Fruit fly (Drosophila melanogaster): ENCODE data around the gene CtsB.
A peak's percentile ranks its signal among the peaks of the same experiment; 100 is the strongest.

The CtsB gene

DNA sequence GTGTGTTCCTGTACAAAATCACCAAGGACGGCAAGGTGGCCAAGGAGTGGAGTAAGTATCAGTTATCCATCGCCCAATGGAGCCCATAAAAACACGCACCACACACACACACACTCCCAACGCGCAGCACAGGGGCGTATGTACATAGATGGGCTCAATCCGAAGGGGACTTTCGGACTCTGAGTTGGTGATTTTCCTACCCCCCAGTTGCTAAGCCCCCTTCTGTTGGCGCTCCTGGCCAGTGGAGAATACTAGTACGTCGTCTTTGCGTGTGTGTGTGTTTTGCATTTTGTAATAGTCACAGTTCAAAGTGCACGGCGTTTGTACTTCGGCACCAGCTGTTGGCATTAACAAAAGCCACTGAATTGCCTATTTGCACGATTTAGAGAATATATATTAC is 41.9 kb downstream of the CtsB start (continued):
- TF ChIP-seq CG11504 (tag; optimal IDR thresholded peaks at IDR 0.05) (peak; percentile 80), twi (tag; optimal IDR thresholded peaks at IDR 0.05) (peak; percentile 26), CG17912 (GFP tag; optimal IDR thresholded peaks at IDR 0.05) (peak; percentile 59), CG14441 (GFP tag; IDR thresholded peaks at IDR 0.05) (peak; percentile 80), CG8924 (tag; optimal IDR thresholded peaks at IDR 0.05) (peak; percentile 61), CG2120 (GFP tag; optimal IDR thresholded peaks at IDR 0.05) (peak; percentile 89), zen2 (GFP tag; IDR thresholded peaks at IDR 0.05; ENCODE audit: partially characterized antibody) (no peak), Ets65A (GFP tag) (peak; percentile 97), Doc3 (GFP tag; IDR thresholded peaks at IDR 0.05; ENCODE audit: partially characterized antibody) (no peak), Ada2b (GFP tag; IDR thresholded peaks at IDR 0.05) (peak; percentile 85), pan (optimal IDR thresholded peaks at IDR 0.05) (no peak), pan (GFP tag; optimal IDR thresholded peaks at IDR 0.05 in 1 of 2, IDR thresholded peaks at IDR 0.05 in 1 of 2) (peak in 1 of 2 experiments; percentile 81), CG14965 (GFP tag; optimal IDR thresholded peaks at IDR 0.05; ENCODE audit: borderline replicate concordance) (no peak), CG2875 (GFP tag; optimal IDR thresholded peaks at IDR 0.05) (peak; percentile 47), klu (GFP tag; IDR thresholded peaks at IDR 0.05) (peak; percentile 44; the same call in 1 of the 2 replicates), danr (GFP tag; IDR thresholded peaks at IDR 0.05) (peak; percentile 47; the same call in 1 of the 2 replicates), Sry-β (GFP tag; optimal IDR thresholded peaks at IDR 0.05) (no peak), NfI (GFP tag; optimal IDR thresholded peaks at IDR 0.05) (peak; percentile 84), gce (GFP tag; IDR thresholded peaks at IDR 0.05) (peak; percentile 72; the same call in 1 of the 3 replicates), Nf-YA (GFP tag; IDR thresholded peaks at IDR 0.05) (peak; percentile 33; the same call in 1 of the 2 replicates), CG4854 (GFP tag; optimal IDR thresholded peaks at IDR 0.05) (peak; percentile 40), Fer2 (tag; optimal IDR thresholded peaks at IDR 0.05) (peak; percentile 67), trem (tag; optimal IDR thresholded peaks at IDR 0.05) (no peak), slou (GFP tag; optimal IDR thresholded peaks at IDR 0.05) (peak; percentile 1), TFAM (GFP tag; optimal IDR thresholded peaks at IDR 0.05) (no peak), CG3847 (GFP tag; IDR thresholded peaks at IDR 0.05) (peak; percentile 74), CG4328 (GFP tag; optimal IDR thresholded peaks at IDR 0.05) (peak; percentile 77), CG4617 (GFP tag; optimal IDR thresholded peaks at IDR 0.05; ENCODE audit: borderline replicate concordance) (peak; percentile 55), CG6272 (GFP tag; IDR thresholded peaks at IDR 0.05) (peak; percentile 69), Six4 (GFP tag; optimal IDR thresholded peaks at IDR 0.05) (peak; percentile 63), ssp (GFP tag; IDR thresholded peaks at IDR 0.05) (peak; percentile 46), CG7357 (GFP tag; IDR thresholded peaks at IDR 0.05) (0 out of 3 replicates have a peak, but pooled peaks have one; percentile 46), gsb-n (tag; optimal IDR thresholded peaks at IDR 0.05) (peak; percentile 1), CG14667 (GFP tag; IDR thresholded peaks at IDR 0.05) (peak; percentile 79), Elba2 (GFP tag; optimal IDR thresholded peaks at IDR 0.05) (no peak), CG12219 (GFP tag; optimal IDR thresholded peaks at IDR 0.05) (peak; percentile 80), MBD-R2 (GFP tag; IDR thresholded peaks at IDR 0.05) (peak; percentile 59; the same call in 1 of the 2 replicates), D19A (tag; optimal IDR thresholded peaks at IDR 0.05) (peak; percentile 18), Usf (GFP tag; optimal IDR thresholded peaks at IDR 0.05) (peak; percentile 65), CG14710 (tag; optimal IDR thresholded peaks at IDR 0.05) (peak; percentile 26), onecut (GFP tag; IDR thresholded peaks at IDR 0.05) (peak; percentile 86), HmgZ (tag; optimal IDR thresholded peaks at IDR 0.05) (peak; percentile 76), luna (GFP tag; optimal IDR thresholded peaks at IDR 0.05) (no peak), rib (GFP tag; IDR thresholded peaks at IDR 0.05) (peak; percentile 34; the same call in 1 of the 2 replicates), Deaf1 (tag; optimal IDR thresholded peaks at IDR 0.05) (no peak), CG9932 (GFP tag; IDR thresholded peaks at IDR 0.05) (peak; percentile 89), CG1792 (GFP tag; optimal IDR thresholded peaks at IDR 0.05) (peak; percentile 61), Mad (GFP tag; optimal IDR thresholded peaks at IDR 0.05) (peak; percentile 82), hb (GFP tag; IDR thresholded peaks at IDR 0.05; ENCODE audit: partially characterized antibody) (no peak), wdn (GFP tag; IDR thresholded peaks at IDR 0.05) (peak; percentile 65), Gsc (GFP tag; IDR thresholded peaks at IDR 0.05) (no peak)
